Worm (Caenorhabditis elegans) whole organism, young adult: Measurements from ENCODE around the gene cept-1.

ENCODE experiments used
- F57A8.1 ChIP-seq: fragments of 200-800 bp; sonication (Bioruptor generic); optimal IDR thresholded peaks from 2 replicates; lab custom pipeline; 2018; ENCODE audit warnings: mild to moderate bottlenecking, missing genetic modification characterization, moderate library complexity, missing compliant biosample characterization
- bed-2 ChIP-seq: fragments of 200-800 bp; sonication (Bioruptor generic); IDR thresholded peaks from 2 replicates; pipeline ENCODE4 v1.3.6; 2022; ENCODE audit warnings: missing genetic modification reagents, missing genetic modification characterization, missing compliant biosample characterization
- efl-1 ChIP-seq: fragments of 150-350 bp; optimal IDR thresholded peaks from 2 replicates; lab custom pipeline; 2014; ENCODE audit warnings: missing biosample characterization, missing genetic modification reagents, missing genetic modification characterization
- snpc-4 ChIP-seq, 5 experiments: fragments of 150-350 bp in 1 of 5; sonication (generic microtip) in 4 of 5; optimal IDR thresholded peaks; 2 replicates each; lab custom pipeline; 2014 to 2018; ENCODE audit warnings: missing genetic modification characterization in 5 of 5, missing biosample characterization in 3 of 5, antibody characterized with exemption in 2 of 5, mild to moderate bottlenecking in 2 of 5, missing compliant biosample characterization in 2 of 5, missing genotype in 2 of 5, moderate library complexity in 2 of 5, missing genetic modification reagents in 1 of 5
- tlf-1 ChIP-seq: fragments of 200-800 bp; sonication (Bioruptor generic); optimal IDR thresholded peaks from 2 replicates; lab custom pipeline; 2018; ENCODE audit warnings: mild to moderate bottlenecking, missing genetic modification characterization, missing compliant biosample characterization

- TF ChIP-seq F57A8.1 (GFP tag; lab: Kevin White, UChicago), result no peak
- no peak for TF ChIP-seq tlf-1 (GFP tag; lab: Kevin White, UChicago)
- TF ChIP-seq efl-1 (GFP tag; lab: Kevin White, UChicago), result no peak
- TF ChIP-seq snpc-4 (GFP tag; optimal IDR thresholded peaks at IDR 0.05; lab: Kevin White, UChicago), result no peak
- no peak for TF ChIP-seq snpc-4 (tag; optimal IDR thresholded peaks at IDR 0.05; lab: Kevin White, UChicago)
- no peak for TF ChIP-seq bed-2
These were observed 48.9 kb upstream of the cept-1 start for ce11 chrX:12713014-12713413.
